Worm (Caenorhabditis elegans) whole organism, mixed stage, embryonic: ENCODE results near the gene F18E3.13.

Experiments used
- M03D4.4 ChIP-seq: sonication (generic microtip); optimal IDR thresholded peaks from 2 replicates; lab custom pipeline; 2017; ENCODE audit warnings: mild to moderate bottlenecking, missing genetic modification characterization, missing compliant biosample characterization
- bed-3 ChIP-seq: fragments of 200-800 bp; sonication (Bioruptor generic); optimal IDR thresholded peaks from 3 replicates; lab custom pipeline; 2018; ENCODE audit warnings: mild to moderate bottlenecking, missing genetic modification characterization, moderate library complexity, missing compliant biosample characterization
- blmp-1 ChIP-seq: fragments of 150-350 bp; optimal IDR thresholded peaks from 2 replicates; lab custom pipeline; 2014; ENCODE audit warnings: missing biosample characterization, missing genetic modification characterization
- ceh-39 ChIP-seq: fragments of 150-350 bp; optimal IDR thresholded peaks from 2 replicates; lab custom pipeline; 2014; ENCODE audit warnings: missing biosample characterization, missing genetic modification characterization
- ceh-43 ChIP-seq: fragments of 200-800 bp; sonication (Bioruptor generic); optimal IDR thresholded peaks from 2 replicates; lab custom pipeline; 2018; ENCODE audit warnings: mild to moderate bottlenecking, missing genetic modification characterization, moderate library complexity, missing compliant biosample characterization
- cnd-1 ChIP-seq: fragments of 200-800 bp; sonication (Bioruptor generic); optimal IDR thresholded peaks from 2 replicates; lab custom pipeline; 2018; ENCODE audit warnings: mild to moderate bottlenecking, missing genetic modification characterization, missing compliant biosample characterization
- elt-1 ChIP-seq: sonication (generic microtip); optimal IDR thresholded peaks from 2 replicates; lab custom pipeline; 2017; ENCODE audit warnings: missing genetic modification characterization, mild to moderate bottlenecking, missing compliant biosample characterization, antibody characterized with exemption, moderate library complexity, borderline replicate concordance; ENCODE audit not compliant: insufficient read depth
- elt-3 ChIP-seq: fragments of 150-350 bp; optimal IDR thresholded peaks from 2 replicates; lab custom pipeline; 2014; ENCODE audit warnings: missing biosample characterization, missing genetic modification characterization
- flh-1 ChIP-seq: fragments of 200-800 bp; sonication (Bioruptor generic); optimal IDR thresholded peaks from 2 replicates; lab custom pipeline; 2018; ENCODE audit warnings: mild to moderate bottlenecking, missing genetic modification characterization, moderate library complexity, missing compliant biosample characterization
- ham-2 ChIP-seq: fragments of 200-800 bp; sonication (Bioruptor generic); optimal IDR thresholded peaks from 2 replicates; lab custom pipeline; 2018; ENCODE audit warnings: mild to moderate bottlenecking, missing genetic modification characterization, missing compliant biosample characterization
- hlh-1 ChIP-seq: fragments of 150-350 bp; optimal IDR thresholded peaks from 2 replicates; lab custom pipeline; 2014; ENCODE audit warnings: missing biosample characterization, missing genetic modification reagents, missing genetic modification characterization
- lin-13 ChIP-seq: fragments of 150-350 bp; optimal IDR thresholded peaks from 2 replicates; lab custom pipeline; 2014; ENCODE audit warnings: missing biosample characterization, missing genetic modification characterization
- lsy-2 ChIP-seq: fragments of 150-350 bp; optimal IDR thresholded peaks from 2 replicates; lab custom pipeline; 2014; ENCODE audit warnings: missing biosample characterization, missing genetic modification characterization
- mab-5 ChIP-seq: fragments of 150-350 bp; optimal IDR thresholded peaks from 2 replicates; lab custom pipeline; 2014; ENCODE audit warnings: missing biosample characterization, missing genetic modification characterization
- mep-1 ChIP-seq: fragments of 150-350 bp; optimal IDR thresholded peaks from 2 replicates; lab custom pipeline; 2017; ENCODE audit warnings: missing biosample characterization, missing genetic modification reagents, missing genetic modification characterization, inconsistent platforms
- nhr-12 ChIP-seq: fragments of 150-350 bp; optimal IDR thresholded peaks from 2 replicates; lab custom pipeline; 2014; ENCODE audit warnings: missing biosample characterization, missing genetic modification characterization
- nhr-2 ChIP-seq: fragments of 150-350 bp; optimal IDR thresholded peaks from 2 replicates; lab custom pipeline; 2014; ENCODE audit warnings: missing biosample characterization, missing genetic modification characterization
- nhr-237 ChIP-seq: fragments of 150-350 bp; optimal IDR thresholded peaks from 2 replicates; lab custom pipeline; 2014; ENCODE audit warnings: missing biosample characterization, missing genetic modification characterization
- nhr-28 ChIP-seq: fragments of 150-350 bp; optimal IDR thresholded peaks from 2 replicates; lab custom pipeline; 2014; ENCODE audit warnings: missing biosample characterization, missing genetic modification characterization
- nhr-76 ChIP-seq: sonication (generic microtip); optimal IDR thresholded peaks from 2 replicates; lab custom pipeline; 2017; ENCODE audit warnings: missing biosample characterization, missing genetic modification characterization
- pha-4 ChIP-seq: fragments of 150-350 bp; optimal IDR thresholded peaks from 2 replicates; lab custom pipeline; 2018; ENCODE audit warnings: missing biosample characterization, missing genetic modification reagents, missing genetic modification characterization
- sem-2 ChIP-seq: fragments of 200-800 bp; sonication (Bioruptor generic); optimal IDR thresholded peaks from 2 replicates; lab custom pipeline; 2018; ENCODE audit warnings: mild to moderate bottlenecking, missing genetic modification characterization, missing compliant biosample characterization
- snpc-4 ChIP-seq: fragments of 150-350 bp; optimal IDR thresholded peaks from 2 replicates; lab custom pipeline; 2014; ENCODE audit warnings: missing biosample characterization, missing genetic modification characterization
- sptf-1 ChIP-seq: sonication (generic microtip); optimal IDR thresholded peaks from 2 replicates; lab custom pipeline; 2017; ENCODE audit warnings: mild to moderate bottlenecking, missing genetic modification characterization, moderate library complexity, missing compliant biosample characterization
- tbx-8 ChIP-seq: fragments of 200-800 bp; sonication (Bioruptor generic); optimal IDR thresholded peaks from 2 replicates; lab custom pipeline; 2018; ENCODE audit warnings: mild to moderate bottlenecking, missing genetic modification characterization, moderate library complexity, missing compliant biosample characterization
- unc-120 ChIP-seq: sonication (generic microtip); optimal IDR thresholded peaks from 2 replicates; lab custom pipeline; 2017; ENCODE audit warnings: missing genetic modification characterization, missing compliant biosample characterization; ENCODE audit not compliant: poor library complexity, severe bottlenecking
- unc-62 ChIP-seq: fragments of 150-350 bp; optimal IDR thresholded peaks from 2 replicates; lab custom pipeline; 2014; ENCODE audit warnings: missing biosample characterization, missing genetic modification reagents, missing genetic modification characterization
- zip-8 ChIP-seq: fragments of 150-350 bp; optimal IDR thresholded peaks from 2 replicates; lab custom pipeline; 2014; ENCODE audit warnings: missing biosample characterization, missing genetic modification characterization

Gene F18E3.13

DNA sequence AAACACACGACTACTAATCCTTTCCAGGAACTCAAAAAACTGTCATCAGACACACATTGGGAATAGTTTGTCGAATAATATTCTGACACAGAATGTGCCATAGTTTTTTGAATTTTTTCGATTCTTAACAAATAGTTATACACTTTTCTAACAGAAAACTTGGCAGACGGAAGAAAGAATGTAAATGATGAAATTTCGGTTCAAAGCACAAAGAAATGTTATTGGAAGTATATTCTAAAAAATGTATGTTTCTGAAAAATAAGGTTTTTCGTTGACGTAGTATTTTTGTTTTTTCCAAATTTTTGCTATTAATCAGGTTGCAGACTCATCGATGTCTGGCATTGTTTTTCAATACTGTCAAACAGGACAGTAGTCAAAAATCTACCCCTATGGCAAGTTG is 44.9 kb downstream of the F18E3.13 start, which contains the start of gene srh-92:
srh-92 (minus strand) TSS at position 101 of the 400 bp plus-strand sequence.
- TF ChIP-seq mab-5 (tag; lab: Kevin White, UChicago) (no peak), flh-1 (GFP tag; lab: Kevin White, UChicago) (no peak), ham-2 (GFP tag; lab: Kevin White, UChicago) (no peak), nhr-76 (tag; lab: Kevin White, UChicago) (no peak), ceh-39 (tag; lab: Kevin White, UChicago) (no peak), nhr-28 (tag; lab: Kevin White, UChicago) (no peak), unc-62 (GFP tag; lab: Kevin White, UChicago) (no peak), M03D4.4 (tag; lab: Kevin White, UChicago) (no peak), hlh-1 (no peak), snpc-4 (tag; lab: Kevin White, UChicago) (no peak), nhr-2 (tag; lab: Kevin White, UChicago) (no peak), tbx-8 (GFP tag; lab: Kevin White, UChicago) (no peak), elt-3 (tag; lab: Kevin White, UChicago) (no peak), lin-13 (tag; lab: Kevin White, UChicago) (no peak), ceh-43 (GFP tag; lab: Kevin White, UChicago) (no peak), sptf-1 (no peak)

DNA sequence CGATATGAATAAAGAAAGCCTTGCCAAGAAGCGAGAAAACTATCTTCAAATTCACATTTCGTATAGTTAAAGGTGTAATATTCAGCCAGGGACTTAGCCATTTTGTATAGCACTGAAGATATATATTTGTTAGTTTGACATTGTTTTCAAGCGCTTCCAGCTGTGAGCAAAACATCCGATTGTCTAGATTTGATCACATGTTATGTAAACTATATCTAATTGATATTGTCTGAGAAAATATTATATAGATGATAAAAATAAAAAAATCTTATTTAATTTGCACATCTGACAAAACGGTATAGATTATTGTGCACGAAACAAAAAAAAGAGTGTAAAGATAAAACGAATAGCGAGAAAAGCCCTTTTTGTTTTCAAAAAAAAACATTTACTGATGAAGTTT is 48.7 kb downstream of the F18E3.13 start, which contains the start of gene srh-89:
srh-89 (minus strand) TSS at position 101 of the 400 bp plus-strand sequence.
- no peak for TF ChIP-seq elt-1
- no peak for TF ChIP-seq unc-120 (tag; lab: Kevin White, UChicago)
- no peak for TF ChIP-seq cnd-1 (tag; lab: Kevin White, UChicago)
- TF ChIP-seq bed-3 (GFP tag; lab: Kevin White, UChicago), result no peak
- TF ChIP-seq lsy-2, result no peak
- TF ChIP-seq nhr-12 (tag; lab: Kevin White, UChicago), result no peak
- no peak for TF ChIP-seq ceh-43 (GFP tag; lab: Kevin White, UChicago)
- no peak for TF ChIP-seq nhr-237 (tag; lab: Kevin White, UChicago)
- no peak for TF ChIP-seq blmp-1 (tag; lab: Kevin White, UChicago)
- no peak for TF ChIP-seq mab-5 (tag; lab: Kevin White, UChicago)
- TF ChIP-seq zip-8, result no peak
- TF ChIP-seq sem-2, result no peak
- TF ChIP-seq lin-13 (tag; lab: Kevin White, UChicago), result no peak
- no peak for TF ChIP-seq pha-4 (tag; lab: Kevin White, UChicago)
- TF ChIP-seq sptf-1, result no peak
- no peak for TF ChIP-seq unc-62 (GFP tag; lab: Kevin White, UChicago)
- TF ChIP-seq nhr-76 (tag; lab: Kevin White, UChicago), result no peak
- no peak for TF ChIP-seq mep-1 (tag; lab: Kevin White, UChicago)

DNA sequence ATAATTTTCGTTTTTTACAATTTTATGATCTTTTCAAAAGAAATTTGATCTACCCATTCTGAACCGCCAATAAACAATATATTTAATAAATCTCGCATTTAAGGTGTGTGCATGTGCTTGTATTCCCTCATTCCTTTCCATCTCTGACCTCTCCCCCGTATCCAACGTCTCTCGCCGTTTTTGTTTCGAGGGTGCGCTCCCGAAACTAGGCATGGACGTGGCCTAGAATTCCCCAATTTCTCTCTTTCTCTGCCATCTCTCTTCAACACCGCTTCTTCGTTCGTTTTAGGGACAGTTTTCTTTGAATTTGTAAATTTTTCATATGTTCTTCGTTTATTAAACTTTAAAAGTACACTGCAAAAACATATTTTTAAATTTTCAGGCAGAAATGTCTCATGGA is 49.5 kb downstream of the F18E3.13 start, which contains the start of gene F25E5.1:
F25E5.1 (plus strand) TSS at position 376 of the 400 bp plus-strand sequence.
- no peak for TF ChIP-seq elt-3 (tag; lab: Kevin White, UChicago)
- peak; percentile 45 for TF ChIP-seq sptf-1
- TF ChIP-seq nhr-76 (tag; lab: Kevin White, UChicago), result no peak
- TF ChIP-seq pha-4 (tag; lab: Kevin White, UChicago), result peak; percentile 44
- TF ChIP-seq unc-120 (tag; lab: Kevin White, UChicago), result peak; percentile 98
- TF ChIP-seq M03D4.4 (tag; lab: Kevin White, UChicago), result peak; percentile 37
- no peak for TF ChIP-seq unc-62 (GFP tag; lab: Kevin White, UChicago)
- TF ChIP-seq lsy-2, result peak; percentile 58
- peak; percentile 59 for TF ChIP-seq mep-1 (tag; lab: Kevin White, UChicago)
- TF ChIP-seq mab-5 (tag; lab: Kevin White, UChicago), result no peak
- peak; percentile 54 for TF ChIP-seq lin-13 (tag; lab: Kevin White, UChicago)
- TF ChIP-seq nhr-12 (tag; lab: Kevin White, UChicago), result no peak
- TF ChIP-seq nhr-237 (tag; lab: Kevin White, UChicago), result peak; percentile 31
- TF ChIP-seq hlh-1, result no peak
